Worm (Caenorhabditis elegans) whole organism, late embryonic: ENCODE measurements around the gene cyp-34A6.

Experiments
- ceh-31 ChIP-seq: sonication (generic microtip); optimal IDR thresholded peaks from 2 replicates; lab custom pipeline; 2016; ENCODE audit warnings: missing genetic modification characterization, missing compliant biosample characterization
- ceh-45 ChIP-seq: fragments of 200-800 bp; sonication (Bioruptor generic); IDR thresholded peaks from 2 replicates; pipeline ENCODE4 v1.3.6; 2022; ENCODE audit warnings: missing genetic modification reagents, missing genetic modification characterization, missing compliant biosample characterization
- dmd-4 ChIP-seq: sonication (generic microtip); optimal IDR thresholded peaks from 2 replicates; lab custom pipeline; 2016; ENCODE audit warnings: borderline replicate concordance, missing genetic modification characterization, missing compliant biosample characterization
- gmeb-2 ChIP-seq: sonication (generic microtip); optimal IDR thresholded peaks from 2 replicates; lab custom pipeline; 2016; ENCODE audit warnings: missing genetic modification characterization, inconsistent platforms, missing compliant biosample characterization
- nhr-11 ChIP-seq: fragments of 150-350 bp; optimal IDR thresholded peaks from 2 replicates; lab custom pipeline; 2014; ENCODE audit warnings: missing biosample characterization, missing genetic modification characterization
- pag-3 ChIP-seq: sonication (generic microtip); optimal IDR thresholded peaks from 2 replicates; lab custom pipeline; 2016; ENCODE audit warnings: missing compliant biosample characterization, missing genetic modification characterization, borderline replicate concordance
- pqm-1 ChIP-seq: sonication (generic microtip); optimal IDR thresholded peaks from 2 replicates; lab custom pipeline; 2016; ENCODE audit warnings: missing genetic modification characterization, missing compliant biosample characterization
- sdc-2 ChIP-seq: sonication (generic microtip); optimal IDR thresholded peaks from 2 replicates; lab custom pipeline; 2016; ENCODE audit warnings: missing genotype, missing genetic modification characterization, missing compliant biosample characterization
- sox-4 ChIP-seq: sonication (generic microtip); optimal IDR thresholded peaks from 2 replicates; lab custom pipeline; 2017; ENCODE audit warnings: mild to moderate bottlenecking, missing genetic modification characterization, inconsistent platforms, missing compliant biosample characterization

ce11 chrV:3912472-3912871 lies 48.7 kb downstream of the cyp-34A6 start, which contains the start of gene srx-68:
- TF ChIP-seq dmd-4 (tag; lab: Kevin White, UChicago) (no peak), pqm-1 (tag; lab: Kevin White, UChicago) (no peak), ceh-31 (tag; lab: Kevin White, UChicago) (no peak), ceh-45 (no peak), sdc-2 (no peak), nhr-11 (tag; lab: Kevin White, UChicago) (no peak), sox-4 (tag; lab: Kevin White, UChicago) (no peak), gmeb-2 (tag; lab: Kevin White, UChicago) (no peak), pag-3 (tag; lab: Kevin White, UChicago) (no peak)
